Worm (Caenorhabditis elegans): ENCODE measurements around the gene T24B8.7.

Gene T24B8.7

ce11 chrII:9053564-9053963 is at the start of gene T24B8.7:
Gene T24B8.7 (minus strand): TSS chrII:9053664.
- no peak for TF ChIP-seq klf-2 (GFP tag; conservative IDR thresholded peaks at IDR 0.05)
- no peak for TF ChIP-seq cog-1 (tag; optimal IDR thresholded peaks at IDR 0.05)
- TF ChIP-seq med-1 (GFP tag; optimal IDR thresholded peaks at IDR 0.05; ENCODE audit: insufficient read depth) = no peak
- no peak for TF ChIP-seq ztf-29 (GFP tag; IDR thresholded peaks at IDR 0.05)
- TF ChIP-seq ztf-23 (GFP tag; IDR thresholded peaks at IDR 0.05) = no peak
- no peak for TF ChIP-seq tab-1 (GFP tag; IDR thresholded peaks at IDR 0.05)
- TF ChIP-seq flt-1 (GFP tag; IDR thresholded peaks at IDR 0.05) = no peak
- TF ChIP-seq ref-1 (GFP tag; conservative IDR thresholded peaks at IDR 0.05) = no peak
- TF ChIP-seq T22C8.4 (GFP tag; IDR thresholded peaks at IDR 0.05) = no peak

ce11 chrII:9102623-9103022 is 49.2 kb upstream of the T24B8.7 start:
- TF ChIP-seq T22C8.4 (GFP tag; IDR thresholded peaks at IDR 0.05) (peak; percentile 21; the same call in 1 of the 2 replicates), tab-1 (GFP tag; IDR thresholded peaks at IDR 0.05) (peak; percentile 83), ztf-23 (GFP tag; IDR thresholded peaks at IDR 0.05) (peak; percentile 60; the same call in 1 of the 2 replicates), klf-2 (GFP tag; conservative IDR thresholded peaks at IDR 0.05) (0 out of 2 replicates have a peak, but pooled peaks have one; percentile 14), flt-1 (GFP tag; IDR thresholded peaks at IDR 0.05) (peak; percentile 89), ztf-29 (GFP tag; IDR thresholded peaks at IDR 0.05) (0 out of 2 replicates have a peak, but pooled peaks have one; percentile 28), ref-1 (GFP tag; conservative IDR thresholded peaks at IDR 0.05) (0 out of 2 replicates have a peak, but pooled peaks have one; percentile 28)

- no peak for TF ChIP-seq flt-1 (GFP tag; IDR thresholded peaks at IDR 0.05)
- TF ChIP-seq med-1 (GFP tag; optimal IDR thresholded peaks at IDR 0.05; ENCODE audit: insufficient read depth) = no peak
- TF ChIP-seq ztf-29 (GFP tag; IDR thresholded peaks at IDR 0.05) = no peak
- no peak for TF ChIP-seq ref-1 (GFP tag; conservative IDR thresholded peaks at IDR 0.05)
- no peak for TF ChIP-seq klf-2 (GFP tag; conservative IDR thresholded peaks at IDR 0.05)
- no peak for TF ChIP-seq T22C8.4 (GFP tag; IDR thresholded peaks at IDR 0.05)
- no peak for TF ChIP-seq cog-1 (tag; optimal IDR thresholded peaks at IDR 0.05)
- no peak for TF ChIP-seq ztf-23 (GFP tag; IDR thresholded peaks at IDR 0.05)
- TF ChIP-seq tab-1 (GFP tag; IDR thresholded peaks at IDR 0.05) = no peak
Measured at ce11 chrII:9100798-9101197, 47.3 kb upstream of the T24B8.7 start, which contains the start of gene T24H10.5. Gene T24H10.5 (plus strand): TSS chrII:9101098.

- TF ChIP-seq tab-1 (GFP tag; IDR thresholded peaks at IDR 0.05) (no peak), T22C8.4 (GFP tag; IDR thresholded peaks at IDR 0.05) (no peak), ztf-23 (GFP tag; IDR thresholded peaks at IDR 0.05) (no peak), ref-1 (GFP tag; conservative IDR thresholded peaks at IDR 0.05) (no peak), klf-2 (GFP tag; conservative IDR thresholded peaks at IDR 0.05) (no peak), med-1 (GFP tag; optimal IDR thresholded peaks at IDR 0.05; ENCODE audit: insufficient read depth) (no peak), cog-1 (tag; optimal IDR thresholded peaks at IDR 0.05) (no peak), ztf-29 (GFP tag; IDR thresholded peaks at IDR 0.05) (no peak), flt-1 (GFP tag; IDR thresholded peaks at IDR 0.05) (no peak)
Measured at ce11 chrII:9099017-9099416, 45.6 kb upstream of the T24B8.7 start, which contains the start of gene T24H10.1. Gene T24H10.1 (plus strand): TSS chrII:9099371.

- no peak for TF ChIP-seq ztf-29 (GFP tag; IDR thresholded peaks at IDR 0.05)
- no peak for TF ChIP-seq ztf-23 (GFP tag; IDR thresholded peaks at IDR 0.05)
- no peak for TF ChIP-seq cog-1 (tag; optimal IDR thresholded peaks at IDR 0.05)
- no peak for TF ChIP-seq klf-2 (GFP tag; conservative IDR thresholded peaks at IDR 0.05)
- TF ChIP-seq med-1 (GFP tag; optimal IDR thresholded peaks at IDR 0.05; ENCODE audit: insufficient read depth) = no peak
- TF ChIP-seq tab-1 (GFP tag; IDR thresholded peaks at IDR 0.05) = no peak
- TF ChIP-seq T22C8.4 (GFP tag; IDR thresholded peaks at IDR 0.05) = no peak
- no peak for TF ChIP-seq flt-1 (GFP tag; IDR thresholded peaks at IDR 0.05)
- no peak for TF ChIP-seq ref-1 (GFP tag; conservative IDR thresholded peaks at IDR 0.05)
Measured at ce11 chrII:9098505-9098904, 45.0 kb upstream of the T24B8.7 start, which contains the start of gene clh-5. Gene clh-5 (minus strand): TSS chrII:9098605.

ce11 chrII:9097302-9097701 is 43.8 kb upstream of the T24B8.7 start:
- no peak for TF ChIP-seq ztf-29 (GFP tag; IDR thresholded peaks at IDR 0.05)
- TF ChIP-seq T22C8.4 (GFP tag; IDR thresholded peaks at IDR 0.05) = no peak

ce11 chrII:9094247-9094790 is 40.9 kb upstream of the T24B8.7 start:
- TF ChIP-seq ref-1 (GFP tag; conservative IDR thresholded peaks at IDR 0.05) = no peak
- no peak for TF ChIP-seq klf-2 (GFP tag; conservative IDR thresholded peaks at IDR 0.05)
- TF ChIP-seq med-1 (GFP tag; optimal IDR thresholded peaks at IDR 0.05; ENCODE audit: insufficient read depth) = no peak
- TF ChIP-seq flt-1 (GFP tag; IDR thresholded peaks at IDR 0.05) = no peak
- no peak for TF ChIP-seq ztf-23 (GFP tag; IDR thresholded peaks at IDR 0.05)
- no peak for TF ChIP-seq tab-1 (GFP tag; IDR thresholded peaks at IDR 0.05)
- no peak for TF ChIP-seq ztf-29 (GFP tag; IDR thresholded peaks at IDR 0.05)

ce11 chrII:9093584-9093983 is 40.1 kb upstream of the T24B8.7 start, which contains the start of gene C07H4.1:
Gene C07H4.1 (minus strand): TSS chrII:9093684.
- TF ChIP-seq ref-1 (GFP tag; conservative IDR thresholded peaks at IDR 0.05) = no peak
- no peak for TF ChIP-seq klf-2 (GFP tag; conservative IDR thresholded peaks at IDR 0.05)
- TF ChIP-seq ztf-29 (GFP tag; IDR thresholded peaks at IDR 0.05) = no peak
- no peak for TF ChIP-seq flt-1 (GFP tag; IDR thresholded peaks at IDR 0.05)
- TF ChIP-seq ztf-23 (GFP tag; IDR thresholded peaks at IDR 0.05) = no peak
- TF ChIP-seq T22C8.4 (GFP tag; IDR thresholded peaks at IDR 0.05) = no peak
- TF ChIP-seq tab-1 (GFP tag; IDR thresholded peaks at IDR 0.05) = no peak
- TF ChIP-seq med-1 (GFP tag; optimal IDR thresholded peaks at IDR 0.05; ENCODE audit: insufficient read depth) = no peak
- no peak for TF ChIP-seq cog-1 (tag; optimal IDR thresholded peaks at IDR 0.05)

- TF ChIP-seq klf-2 (GFP tag; conservative IDR thresholded peaks at IDR 0.05) (no peak), med-1 (GFP tag; optimal IDR thresholded peaks at IDR 0.05; ENCODE audit: insufficient read depth) (no peak), ref-1 (GFP tag; conservative IDR thresholded peaks at IDR 0.05) (no peak), tab-1 (GFP tag; IDR thresholded peaks at IDR 0.05) (no peak), cog-1 (tag; optimal IDR thresholded peaks at IDR 0.05) (no peak), flt-1 (GFP tag; IDR thresholded peaks at IDR 0.05) (no peak), ztf-29 (GFP tag; IDR thresholded peaks at IDR 0.05) (no peak), ztf-23 (GFP tag; IDR thresholded peaks at IDR 0.05) (no peak), T22C8.4 (GFP tag; IDR thresholded peaks at IDR 0.05) (no peak)
Measured at ce11 chrII:9092910-9093309, 39.4 kb upstream of the T24B8.7 start.

ce11 chrII:9086308-9086707 is 32.8 kb upstream of the T24B8.7 start, which contains the start of gene hlh-3:
Gene hlh-3 (plus strand): TSS chrII:9086608.
- TF ChIP-seq flt-1 (GFP tag; IDR thresholded peaks at IDR 0.05) = no peak
- no peak for TF ChIP-seq T22C8.4 (GFP tag; IDR thresholded peaks at IDR 0.05)
- TF ChIP-seq ztf-23 (GFP tag; IDR thresholded peaks at IDR 0.05) = no peak
- TF ChIP-seq cog-1 (tag; optimal IDR thresholded peaks at IDR 0.05) = no peak
- TF ChIP-seq ztf-29 (GFP tag; IDR thresholded peaks at IDR 0.05) = no peak
- no peak for TF ChIP-seq tab-1 (GFP tag; IDR thresholded peaks at IDR 0.05)
- TF ChIP-seq ref-1 (GFP tag; conservative IDR thresholded peaks at IDR 0.05) = no peak
- TF ChIP-seq med-1 (GFP tag; optimal IDR thresholded peaks at IDR 0.05; ENCODE audit: insufficient read depth) = no peak
- no peak for TF ChIP-seq klf-2 (GFP tag; conservative IDR thresholded peaks at IDR 0.05)
